Fruit fly (Drosophila melanogaster) whole organism, prepupa: ENCODE results near the gene CheB38b.

Experiments
- Blimp-1 ChIP-seq: fragments of 200-800 bp; sonication (Bioruptor generic); optimal IDR thresholded peaks from 3 replicates; lab custom pipeline; 2017; ENCODE audit warnings: missing biosample characterization, missing genetic modification characterization, mild to moderate bottlenecking, moderate library complexity, missing genetic modification reagents
- CG11294 ChIP-seq: fragments of 200-800 bp; sonication (Bioruptor generic); IDR thresholded peaks from 2 replicates; pipeline ENCODE4 v1.3.6; 2022; ENCODE audit warnings: missing biosample characterization, missing genetic modification characterization
- CG11902 ChIP-seq: fragments of 200-800 bp; sonication (Bioruptor generic); optimal IDR thresholded peaks from 3 replicates; lab custom pipeline; 2016; ENCODE audit warnings: missing biosample characterization, missing genetic modification characterization
- CG15336 ChIP-seq: fragments of 200-800 bp; sonication (Bioruptor generic); IDR thresholded peaks from 2 replicates; pipeline ENCODE4 v1.3.6; 2022; ENCODE audit warnings: missing biosample characterization, missing genetic modification characterization
- CG1621 ChIP-seq: fragments of 200-800 bp; sonication (Bioruptor generic); optimal IDR thresholded peaks from 3 replicates; lab custom pipeline; 2018; ENCODE audit warnings: missing biosample characterization, mild to moderate bottlenecking, missing genetic modification characterization
- CG3032 ChIP-seq: fragments of 200-800 bp; optimal IDR thresholded peaks from 2 replicates; lab custom pipeline; 2019; ENCODE audit warnings: missing biosample characterization, mild to moderate bottlenecking, missing genetic modification characterization, moderate library complexity
- CG31627 ChIP-seq: fragments of 200-800 bp; sonication (Bioruptor generic); optimal IDR thresholded peaks from 3 replicates; lab custom pipeline; 2016; ENCODE audit warnings: missing biosample characterization, missing genetic modification characterization
- CG4318 ChIP-seq: fragments of 200-800 bp; sonication (Bioruptor generic); optimal IDR thresholded peaks from 3 replicates; lab custom pipeline; 2017; ENCODE audit warnings: missing biosample characterization, mild to moderate bottlenecking, missing genetic modification characterization
- CG6792 ChIP-seq: fragments of 200-800 bp; sonication (Bioruptor generic); optimal IDR thresholded peaks from 3 replicates; lab custom pipeline; 2016; ENCODE audit warnings: missing biosample characterization, missing genetic modification characterization
- CG6808 ChIP-seq: fragments of 200-800 bp; sonication (Bioruptor generic); optimal IDR thresholded peaks from 3 replicates; lab custom pipeline; 2017; ENCODE audit warnings: missing biosample characterization, missing genetic modification characterization, mild to moderate bottlenecking, moderate library complexity, missing genetic modification reagents
- CG6854 ChIP-seq: fragments of 200-800 bp; sonication (Bioruptor generic); optimal IDR thresholded peaks from 2 replicates; lab custom pipeline; 2017; ENCODE audit warnings: missing biosample characterization, mild to moderate bottlenecking, missing genetic modification characterization
- CG7368 ChIP-seq: fragments of 200-800 bp; sonication (Bioruptor generic); optimal IDR thresholded peaks from 3 replicates; lab custom pipeline; 2016; ENCODE audit warnings: missing biosample characterization, missing genetic modification characterization
- CG8119 ChIP-seq: fragments of 200-800 bp; sonication (Bioruptor generic); IDR thresholded peaks from 3 replicates; pipeline ENCODE4 v1.3.6; 2022; ENCODE audit warnings: missing biosample characterization, missing genetic modification characterization
- CG8319 ChIP-seq: fragments of 200-800 bp; sonication (Bioruptor generic); optimal IDR thresholded peaks from 3 replicates; lab custom pipeline; 2016; ENCODE audit warnings: missing biosample characterization, missing genetic modification characterization
- CG9139 ChIP-seq: fragments of 200-800 bp; sonication (Bioruptor generic); optimal IDR thresholded peaks from 3 replicates; lab custom pipeline; 2017; ENCODE audit warnings: missing biosample characterization, mild to moderate bottlenecking, missing genetic modification characterization
- Eip78C ChIP-seq: fragments of 200-800 bp; sonication (Bioruptor generic); peaks from one replicate; lab custom pipeline; 2016; ENCODE audit warnings: missing biosample characterization, missing genetic modification characterization
- Ets21C ChIP-seq: fragments of 200-800 bp; sonication (Bioruptor generic); optimal IDR thresholded peaks from 3 replicates; lab custom pipeline; 2016; ENCODE audit warnings: missing biosample characterization, missing genetic modification characterization
- Ets96B ChIP-seq: fragments of 200-800 bp; optimal IDR thresholded peaks from 2 replicates; lab custom pipeline; 2019; ENCODE audit warnings: missing biosample characterization, mild to moderate bottlenecking, missing genetic modification characterization, moderate library complexity
- Gug ChIP-seq: fragments of 200-800 bp; sonication (Bioruptor generic); IDR thresholded peaks from 2 replicates; pipeline ENCODE4 v1.3.6; 2022; ENCODE audit warnings: missing biosample characterization, missing genetic modification characterization
- Hr4 ChIP-seq: fragments of 200-800 bp; sonication (Bioruptor generic); optimal IDR thresholded peaks from 3 replicates; lab custom pipeline; 2016; ENCODE audit warnings: missing biosample characterization, missing genetic modification characterization
- Lpt ChIP-seq: fragments of 200-800 bp; sonication (Bioruptor generic); optimal IDR thresholded peaks from 3 replicates; lab custom pipeline; 2016; ENCODE audit warnings: missing biosample characterization, missing genetic modification characterization
- Sox14 ChIP-seq: fragments of 200-800 bp; sonication (Bioruptor generic); optimal IDR thresholded peaks from 3 replicates; lab custom pipeline; 2016; ENCODE audit warnings: missing biosample characterization, missing genetic modification characterization
- achi ChIP-seq: fragments of 200-800 bp; sonication (Bioruptor generic); optimal IDR thresholded peaks from 3 replicates; lab custom pipeline; 2016; ENCODE audit warnings: missing biosample characterization, missing genetic modification characterization
- cyc ChIP-seq: fragments of 200-800 bp; sonication (Bioruptor generic); optimal IDR thresholded peaks from 3 replicates; lab custom pipeline; 2016; ENCODE audit warnings: missing biosample characterization, missing genetic modification characterization
- dac ChIP-seq: fragments of 200-800 bp; sonication (Bioruptor generic); optimal IDR thresholded peaks from 2 replicates; lab custom pipeline; 2017; ENCODE audit warnings: missing biosample characterization, mild to moderate bottlenecking, missing genetic modification characterization
- dsx ChIP-seq: fragments of 200-800 bp; optimal IDR thresholded peaks from 3 replicates; lab custom pipeline; 2019; ENCODE audit warnings: missing biosample characterization, mild to moderate bottlenecking, missing genetic modification characterization, moderate library complexity; ENCODE audit not compliant: poor library complexity, severe bottlenecking
- fd59A ChIP-seq: fragments of 200-800 bp; sonication (Bioruptor generic); optimal IDR thresholded peaks from 2 replicates; lab custom pipeline; 2017; ENCODE audit warnings: missing biosample characterization, mild to moderate bottlenecking, missing genetic modification characterization, missing genetic modification reagents
- fd85E ChIP-seq: fragments of 200-800 bp; sonication (Bioruptor generic); optimal IDR thresholded peaks from 3 replicates; lab custom pipeline; 2016; ENCODE audit warnings: missing biosample characterization, missing genetic modification characterization
- fkh ChIP-seq: fragments of 200-800 bp; sonication (Bioruptor generic); optimal IDR thresholded peaks from 3 replicates; lab custom pipeline; 2017; ENCODE audit warnings: missing biosample characterization, mild to moderate bottlenecking, missing genetic modification characterization, moderate library complexity
- salr ChIP-seq, 2 experiments: fragments of 200-800 bp; sonication (Bioruptor generic); optimal IDR thresholded peaks; 3 replicates each; lab custom pipeline; 2016 to 2018; ENCODE audit warnings: missing biosample characterization in 2 of 2, missing genetic modification characterization in 2 of 2, mild to moderate bottlenecking in 1 of 2
- spab ChIP-seq: fragments of 200-800 bp; sonication (Bioruptor generic); optimal IDR thresholded peaks from 2 replicates; lab custom pipeline; 2017; ENCODE audit warnings: missing biosample characterization, mild to moderate bottlenecking, missing genetic modification characterization, missing genetic modification reagents

CheB38b gene

DNA sequence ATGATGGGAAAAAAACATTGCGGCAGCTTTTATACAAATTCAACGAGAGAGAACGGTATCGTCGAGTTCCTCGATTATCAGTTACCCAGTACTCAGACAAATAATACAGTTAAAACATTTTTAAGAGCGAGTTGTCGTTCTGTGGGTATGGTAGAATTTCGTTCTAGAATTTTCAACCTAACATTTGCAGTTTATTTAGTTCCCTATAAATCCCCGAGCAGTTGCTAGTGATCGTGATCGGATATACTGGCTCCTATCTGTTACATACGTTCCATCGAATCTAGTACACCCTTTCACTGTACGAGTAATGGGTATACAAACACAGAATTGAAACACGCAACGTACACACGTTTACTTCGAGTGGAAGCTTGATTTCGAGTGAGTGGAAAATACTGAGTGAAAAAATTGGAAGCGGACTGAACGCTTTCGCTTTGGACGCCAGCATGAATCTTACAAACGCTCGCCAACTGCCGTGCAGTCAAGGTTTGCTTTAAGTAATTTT is 47.7 kb upstream of the CheB38b start, which contains the start of gene CG9338 (continued):
- TF ChIP-seq spab (GFP tag; lab: Kevin White, UChicago): peak; percentile 67
- peak; percentile 86 for TF ChIP-seq CG11294 (GFP tag; lab: Robert Waterston, UW)
- no peak for TF ChIP-seq CG6854 (GFP tag; lab: Kevin White, UChicago)
- TF ChIP-seq dac (GFP tag; lab: Kevin White, UChicago): peak; percentile 21
- TF ChIP-seq fd59A (GFP tag; lab: Kevin White, UChicago): no peak
- peak; percentile 78 for TF ChIP-seq cyc
- TF ChIP-seq dsx (GFP tag; lab: Kevin White, UChicago): no peak
- TF ChIP-seq Sox14 (GFP tag; lab: Kevin White, UChicago): peak; percentile 79
- peak; percentile 89 for TF ChIP-seq CG8319 (GFP tag; lab: Kevin White, UChicago)
- TF ChIP-seq achi: peak; percentile 70
- peak; percentile 82 for TF ChIP-seq CG6792
- peak; percentile 78; the same call in 2 of the 3 replicates for TF ChIP-seq CG8119 (GFP tag; lab: Robert Waterston, UW)
- peak; percentile 57 for TF ChIP-seq fd85E (GFP tag; lab: Kevin White, UChicago)
- peak; percentile 64 for TF ChIP-seq CG11902 (GFP tag; lab: Kevin White, UChicago)
- TF ChIP-seq, all 60 proteins: peak for 52

DNA sequence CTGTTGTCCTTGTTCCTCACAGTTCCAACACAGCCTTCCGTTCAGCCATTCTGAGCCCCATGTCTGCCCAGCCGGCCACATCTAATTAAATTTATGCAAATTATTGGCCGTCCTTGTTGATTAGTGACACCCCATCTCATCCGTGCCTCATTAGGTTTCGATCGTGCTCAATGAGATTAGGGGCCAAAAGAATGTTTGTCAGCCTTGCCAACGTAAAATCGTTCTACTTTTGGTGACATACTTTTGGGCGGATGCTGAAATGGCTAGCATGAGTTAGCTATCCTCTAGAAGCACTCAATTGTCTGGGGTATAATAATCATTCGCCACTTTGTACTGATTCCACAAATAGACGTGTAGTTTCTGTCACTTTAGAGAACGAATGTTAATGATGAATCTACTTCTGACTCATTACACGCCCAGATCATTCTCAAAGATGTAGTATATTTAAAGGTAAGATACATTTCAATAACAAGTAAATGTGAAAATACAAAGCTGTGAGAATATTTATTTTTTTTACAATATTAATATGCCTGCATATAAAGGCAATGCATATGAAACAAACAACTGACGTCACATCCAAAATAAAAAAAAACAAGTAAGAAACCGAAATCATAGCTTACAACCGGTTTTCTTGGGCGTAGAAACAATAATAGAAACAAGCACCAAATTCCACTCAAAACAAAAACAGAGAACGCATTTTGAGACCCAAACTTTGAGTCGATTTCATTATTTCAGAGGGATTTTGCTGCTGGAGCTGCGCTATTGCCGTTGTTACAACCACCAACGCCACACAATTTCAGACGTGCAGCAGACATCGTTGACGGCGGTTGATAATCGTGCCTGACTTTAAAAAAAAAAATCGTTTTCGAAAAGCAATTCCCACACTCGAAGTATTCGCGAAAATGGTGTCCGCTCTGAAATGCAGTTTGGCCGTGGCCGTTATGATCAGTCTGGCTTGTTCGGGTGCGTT is 41.6 kb upstream of the CheB38b start, which contains the start of gene bero:
Gene bero (plus strand): TSS at position 325 of the 970 bp plus-strand sequence.
- TF ChIP-seq CG9139 (no peak), Eip78C (peak; percentile 49), fkh (GFP tag; lab: Kevin White, UChicago) (peak; percentile 7)
- TF ChIP-seq, all 60 proteins: peak for 2

DNA sequence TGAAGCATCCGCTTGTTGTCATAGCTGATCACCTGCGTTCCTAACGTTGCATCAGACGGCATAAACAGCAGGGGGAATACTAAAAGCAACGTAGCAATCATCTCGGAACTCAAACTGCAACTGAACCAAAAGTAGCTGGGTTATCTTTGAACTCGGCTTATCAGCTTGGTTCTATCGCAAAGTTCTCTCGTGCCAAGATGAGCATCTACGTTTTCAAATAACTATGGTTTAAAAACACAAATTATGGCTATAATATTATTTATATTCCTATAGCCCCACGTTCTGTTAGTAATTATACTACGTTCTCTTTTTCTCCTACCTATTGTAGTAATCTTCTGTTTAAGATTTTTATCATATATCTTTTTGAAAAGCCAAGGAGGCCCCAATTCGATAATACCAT is 40.7 kb upstream of the CheB38b start, which contains the start of gene CG14400:
Gene CG14400 (minus strand): TSS at position 101 of the 400 bp plus-strand sequence.
- no peak for TF ChIP-seq cyc
- no peak for TF ChIP-seq CG1621 (tag; lab: Kevin White, UChicago)
- TF ChIP-seq Gug (GFP tag; lab: Robert Waterston, UW): no peak
- TF ChIP-seq CG31627 (GFP tag; lab: Kevin White, UChicago): no peak
- TF ChIP-seq CG15336 (GFP tag; lab: Robert Waterston, UW): no peak
- no peak for TF ChIP-seq CG7368 (GFP tag; lab: Kevin White, UChicago)
- TF ChIP-seq CG6808 (GFP tag; lab: Kevin White, UChicago): no peak
- no peak for TF ChIP-seq Ets96B (tag; lab: Kevin White, UChicago)
- no peak for TF ChIP-seq dsx (GFP tag; lab: Kevin White, UChicago)
- no peak for TF ChIP-seq Lpt
- TF ChIP-seq CG9139: no peak
- TF ChIP-seq CG4318: no peak
- no peak for TF ChIP-seq CG6854 (GFP tag; lab: Kevin White, UChicago)
- no peak for TF ChIP-seq Blimp-1 (GFP tag; lab: Kevin White, UChicago)
- TF ChIP-seq salr (GFP tag; optimal IDR thresholded peaks at IDR 0.05; lab: Kevin White, UChicago): no peak
- TF ChIP-seq CG3032 (tag; lab: Kevin White, UChicago): no peak
- TF ChIP-seq, all 60 proteins: peak for 0

- TF ChIP-seq Ets21C (GFP tag; lab: Kevin White, UChicago) (no peak), fd85E (GFP tag; lab: Kevin White, UChicago) (no peak), CG7368 (GFP tag; lab: Kevin White, UChicago) (no peak), cyc (no peak), Hr4 (GFP tag; lab: Kevin White, UChicago) (no peak)
Measured at dm6 chr2L:20852092-20852628, 35.1 kb upstream of the CheB38b start, which contains the start of gene twit. twit (plus strand) TSS chr2L:20852578.
